Worm (Caenorhabditis elegans) whole organism, young adult: ENCODE measurements around the gene elc-2.

Experiments
- B0019.2 ChIP-seq: fragments of 200-800 bp; sonication (Bioruptor generic); conservative IDR thresholded peaks from 2 replicates; pipeline ENCODE4 v1.3.6; 2022; ENCODE audit warnings: missing genetic modification reagents, missing genetic modification characterization, missing compliant biosample characterization
- F10E7.11 ChIP-seq: sonication (generic microtip); optimal IDR thresholded peaks from 2 replicates; lab custom pipeline; 2017; ENCODE audit warnings: mild to moderate bottlenecking, missing genetic modification characterization, moderate library complexity, missing compliant biosample characterization
- F33H1.4 ChIP-seq: fragments of 200-800 bp; sonication (Bioruptor generic); IDR thresholded peaks from 2 replicates; pipeline ENCODE4 v1.3.6; 2022; ENCODE audit warnings: missing genetic modification reagents, missing genetic modification characterization, missing compliant biosample characterization
- F37B4.10 ChIP-seq: fragments of 200-800 bp; sonication (Bioruptor generic); IDR thresholded peaks from 2 replicates; pipeline ENCODE4 v1.3.6; 2022; ENCODE audit warnings: missing genetic modification characterization, missing compliant biosample characterization
- F52B5.7 ChIP-seq: sonication (generic microtip); optimal IDR thresholded peaks from 2 replicates; lab custom pipeline; 2016; ENCODE audit warnings: mild to moderate bottlenecking, missing genetic modification characterization, missing compliant biosample characterization
- K12H6.12 ChIP-seq: fragments of 200-800 bp; sonication (Bioruptor generic); optimal IDR thresholded peaks from 2 replicates; lab custom pipeline; 2018; ENCODE audit warnings: mild to moderate bottlenecking, missing genetic modification characterization, missing compliant biosample characterization
- T26A5.8 ChIP-seq: sonication (generic microtip); optimal IDR thresholded peaks from 2 replicates; lab custom pipeline; 2016; ENCODE audit warnings: missing genetic modification characterization, missing compliant biosample characterization
- Y56A3A.18 ChIP-seq: fragments of 200-800 bp; sonication (Bioruptor generic); IDR thresholded peaks from 2 replicates; pipeline ENCODE4 v1.3.6; 2022; ENCODE audit warnings: missing genetic modification reagents, missing genetic modification characterization, missing compliant biosample characterization
- Y95B8A.8 ChIP-seq: fragments of 200-800 bp; sonication (Bioruptor generic); IDR thresholded peaks from 2 replicates; pipeline ENCODE4 v1.3.6; 2022; ENCODE audit warnings: missing genetic modification reagents, missing genetic modification characterization, missing compliant biosample characterization
- ama-1 ChIP-seq, 3 experiments: fragments of 150-350 bp in 1 of 3; sonication (generic microtip) in 2 of 3; optimal IDR thresholded peaks; 2 replicates each; lab custom pipeline; 2014 to 2018; ENCODE audit warnings: missing biosample characterization in 2 of 3, missing genetic modification characterization in 2 of 3, missing genetic modification reagents in 2 of 3
- aptf-2 ChIP-seq: fragments of 200-800 bp; sonication (Bioruptor generic); conservative IDR thresholded peaks from 2 replicates; pipeline ENCODE4 v1.3.6; 2022; ENCODE audit warnings: missing genetic modification reagents, missing genetic modification characterization, missing compliant biosample characterization
- attf-3 ChIP-seq: fragments of 200-800 bp; sonication (Bioruptor generic); conservative IDR thresholded peaks from 2 replicates; pipeline ENCODE4 v1.3.6; 2022; ENCODE audit warnings: missing genetic modification reagents, missing genetic modification characterization, missing compliant biosample characterization
- ceh-100 ChIP-seq: fragments of 200-800 bp; sonication (Bioruptor generic); IDR thresholded peaks from 2 replicates; pipeline ENCODE4 v1.3.6; 2022; ENCODE audit warnings: missing genetic modification reagents, missing genetic modification characterization, missing compliant biosample characterization
- dpff-1 ChIP-seq: sonication (generic microtip); optimal IDR thresholded peaks from 2 replicates; lab custom pipeline; 2017; ENCODE audit warnings: mild to moderate bottlenecking, missing genetic modification characterization, missing compliant biosample characterization
- egl-44 ChIP-seq: fragments of 200-800 bp; sonication (Bioruptor generic); IDR thresholded peaks from 2 replicates; pipeline ENCODE4 v1.3.6; 2022; ENCODE audit warnings: missing genetic modification reagents, missing genetic modification characterization, missing compliant biosample characterization
- egrh-3 ChIP-seq: fragments of 200-800 bp; sonication (Bioruptor generic); IDR thresholded peaks from 2 replicates; pipeline ENCODE4 v1.3.6; 2022; ENCODE audit warnings: missing genetic modification reagents, missing genetic modification characterization, missing compliant biosample characterization
- him-1 ChIP-seq: sonication (generic microtip); optimal IDR thresholded peaks from 2 replicates; lab custom pipeline; 2016; ENCODE audit warnings: missing genotype, missing genetic modification reagents, missing genetic modification characterization, missing compliant biosample characterization
- hmg-1.2 ChIP-seq: fragments of 200-800 bp; sonication (Bioruptor generic); IDR thresholded peaks from 2 replicates; pipeline ENCODE4 v1.3.6; 2022; ENCODE audit warnings: missing genetic modification reagents, missing genetic modification characterization, missing compliant biosample characterization
- hmg-20 ChIP-seq: fragments of 200-800 bp; sonication (Bioruptor generic); IDR thresholded peaks from 2 replicates; pipeline ENCODE4 v1.3.6; 2022; ENCODE audit warnings: missing genetic modification reagents, missing genetic modification characterization, missing compliant biosample characterization
- let-526 ChIP-seq: fragments of 200-800 bp; sonication (Bioruptor generic); IDR thresholded peaks from 2 replicates; pipeline ENCODE4 v1.3.6; 2022; ENCODE audit warnings: missing genetic modification reagents, missing genetic modification characterization, missing compliant biosample characterization
- lin-35 ChIP-seq, 3 experiments: fragments of 150-350 bp in 2 of 3; sonication (generic microtip) in 1 of 3; optimal IDR thresholded peaks; 2 replicates each; lab custom pipeline; 2014 to 2018; ENCODE audit warnings: missing biosample characterization in 3 of 3, missing genetic modification characterization in 3 of 3, missing genetic modification reagents in 3 of 3
- lir-1 ChIP-seq: fragments of 200-800 bp; sonication (Bioruptor generic); conservative IDR thresholded peaks from 2 replicates; pipeline ENCODE4 v1.3.6; 2022; ENCODE audit warnings: missing genetic modification reagents, missing genetic modification characterization, missing compliant biosample characterization
- lsy-27 ChIP-seq: sonication (generic microtip); optimal IDR thresholded peaks from 2 replicates; lab custom pipeline; 2017; ENCODE audit warnings: missing genetic modification characterization, mild to moderate bottlenecking, missing compliant biosample characterization, antibody characterized with exemption, missing genotype, borderline replicate concordance; ENCODE audit not compliant: insufficient read depth
- madf-3 ChIP-seq: fragments of 200-800 bp; sonication (Bioruptor generic); IDR thresholded peaks from 2 replicates; pipeline ENCODE4 v1.3.6; 2022; ENCODE audit warnings: missing genetic modification reagents, missing genetic modification characterization, missing compliant biosample characterization
- madf-6 ChIP-seq: fragments of 200-800 bp; sonication (Bioruptor generic); IDR thresholded peaks from 2 replicates; pipeline ENCODE4 v1.3.6; 2022; ENCODE audit warnings: missing genetic modification reagents, missing genetic modification characterization, missing compliant biosample characterization
- mes-4 ChIP-seq: sonication (generic microtip); optimal IDR thresholded peaks from 2 replicates; lab custom pipeline; 2016; ENCODE audit warnings: missing genotype, missing genetic modification characterization, missing compliant biosample characterization
- mxl-1 ChIP-seq: sonication (generic microtip); optimal IDR thresholded peaks from 2 replicates; lab custom pipeline; 2016; ENCODE audit warnings: missing genetic modification characterization, missing compliant biosample characterization
- nhr-27 ChIP-seq: fragments of 200-800 bp; sonication (Bioruptor generic); optimal IDR thresholded peaks from 2 replicates; lab custom pipeline; 2018; ENCODE audit warnings: mild to moderate bottlenecking, missing genetic modification characterization, moderate library complexity, missing compliant biosample characterization
- nhr-80 ChIP-seq: sonication (generic microtip); optimal IDR thresholded peaks from 2 replicates; lab custom pipeline; 2016; ENCODE audit warnings: missing genetic modification characterization, missing compliant biosample characterization
- nhr-90 ChIP-seq: sonication (generic microtip); optimal IDR thresholded peaks from 2 replicates; lab custom pipeline; 2016; ENCODE audit warnings: missing genotype, mild to moderate bottlenecking, missing genetic modification characterization, missing compliant biosample characterization
- repo-1 ChIP-seq: sonication (generic microtip); optimal IDR thresholded peaks from 2 replicates; lab custom pipeline; 2017; ENCODE audit warnings: mild to moderate bottlenecking, missing genetic modification characterization, missing compliant biosample characterization
- sea-2 ChIP-seq: fragments of 200-800 bp; sonication (Bioruptor generic); IDR thresholded peaks from 2 replicates; pipeline ENCODE4 v1.3.6; 2022; ENCODE audit warnings: missing genetic modification characterization, missing compliant biosample characterization
- snpc-4 ChIP-seq, 5 experiments: fragments of 150-350 bp in 1 of 5; sonication (generic microtip) in 4 of 5; optimal IDR thresholded peaks; 2 replicates each; lab custom pipeline; 2014 to 2018; ENCODE audit warnings: missing genetic modification characterization in 5 of 5, missing biosample characterization in 3 of 5, antibody characterized with exemption in 2 of 5, mild to moderate bottlenecking in 2 of 5, missing compliant biosample characterization in 2 of 5, missing genotype in 2 of 5, moderate library complexity in 2 of 5, missing genetic modification reagents in 1 of 5
- ztf-28 ChIP-seq: fragments of 200-800 bp; sonication (Bioruptor generic); IDR thresholded peaks from 2 replicates; pipeline ENCODE4 v1.3.6; 2022; ENCODE audit warnings: missing genetic modification reagents, missing genetic modification characterization, missing compliant biosample characterization

elc-2 gene

DNA sequence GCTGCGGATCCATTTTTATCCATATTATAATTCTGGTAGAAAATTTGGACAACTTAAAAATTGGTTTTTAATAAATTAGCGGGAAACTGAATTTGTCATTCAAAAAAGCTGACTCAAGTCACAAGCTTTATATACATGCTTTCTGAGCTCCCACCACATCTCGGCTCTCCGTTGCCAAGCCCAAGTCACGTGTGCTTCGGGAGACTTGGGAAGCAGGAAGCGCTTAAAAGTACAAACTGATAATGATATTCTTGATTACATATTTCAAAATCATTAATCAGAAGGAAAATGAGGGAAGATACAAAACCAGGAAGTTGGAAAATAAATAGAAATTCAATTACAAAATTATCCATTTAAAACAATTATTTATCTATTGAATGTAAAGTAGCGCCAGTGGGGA lies at the start of gene elc-2:
Gene elc-2 (minus strand): TSS at position 101 of the 400 bp plus-strand sequence.
- TF ChIP-seq lsy-27 (tag; lab: Kevin White, UChicago) (no peak), nhr-27 (tag; lab: Kevin White, UChicago) (no peak), F37B4.10 (GFP tag; lab: Robert Waterston, UW) (no peak), aptf-2 (GFP tag; lab: Robert Waterston, UW) (no peak), repo-1 (tag; lab: Kevin White, UChicago) (no peak), ceh-100 (GFP tag; lab: Robert Waterston, UW) (no peak), F33H1.4 (GFP tag; lab: Robert Waterston, UW) (no peak), him-1 (tag; lab: Kevin White, UChicago) (no peak), lir-1 (GFP tag; lab: Robert Waterston, UW) (no peak), T26A5.8 (tag; lab: Kevin White, UChicago) (no peak), nhr-80 (no peak), mxl-1 (tag; lab: Kevin White, UChicago) (no peak), sea-2 (GFP tag; lab: Robert Waterston, UW) (no peak), egrh-3 (no peak)

DNA sequence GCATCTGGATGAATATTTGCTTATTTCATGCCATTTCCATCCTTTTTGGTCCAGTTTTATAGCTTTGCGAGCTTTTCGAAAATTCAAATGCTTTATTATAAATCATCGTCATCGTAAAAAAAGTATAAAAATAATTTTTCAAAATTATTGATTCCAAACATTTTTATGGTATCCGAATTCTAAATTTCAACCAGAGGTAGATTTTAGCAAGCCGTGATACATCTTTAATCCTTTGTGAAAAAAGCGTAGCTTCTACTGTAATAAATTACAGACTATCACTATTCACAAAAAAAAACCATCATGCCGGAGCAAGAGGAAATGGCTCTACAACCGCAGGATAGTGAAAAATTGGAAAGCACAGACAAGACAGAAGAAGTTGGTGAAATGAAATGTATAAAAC lies 48.3 kb upstream of the elc-2 start, which contains the start of gene C14E2.1:
Gene C14E2.1 (plus strand): TSS at position 301 of the 400 bp plus-strand sequence.
- TF ChIP-seq Y56A3A.18 (GFP tag; lab: Robert Waterston, UW) (no peak), let-526 (GFP tag; lab: Robert Waterston, UW) (no peak), madf-3 (GFP tag; lab: Robert Waterston, UW) (no peak), lir-1 (GFP tag; lab: Robert Waterston, UW) (no peak), F10E7.11 (tag; lab: Kevin White, UChicago) (no peak), K12H6.12 (no peak), hmg-1.2 (no peak), mes-4 (tag; lab: Kevin White, UChicago) (no peak), B0019.2 (GFP tag; lab: Robert Waterston, UW) (no peak)
- TF ChIP-seq, all 124 proteins: peak for 0

DNA sequence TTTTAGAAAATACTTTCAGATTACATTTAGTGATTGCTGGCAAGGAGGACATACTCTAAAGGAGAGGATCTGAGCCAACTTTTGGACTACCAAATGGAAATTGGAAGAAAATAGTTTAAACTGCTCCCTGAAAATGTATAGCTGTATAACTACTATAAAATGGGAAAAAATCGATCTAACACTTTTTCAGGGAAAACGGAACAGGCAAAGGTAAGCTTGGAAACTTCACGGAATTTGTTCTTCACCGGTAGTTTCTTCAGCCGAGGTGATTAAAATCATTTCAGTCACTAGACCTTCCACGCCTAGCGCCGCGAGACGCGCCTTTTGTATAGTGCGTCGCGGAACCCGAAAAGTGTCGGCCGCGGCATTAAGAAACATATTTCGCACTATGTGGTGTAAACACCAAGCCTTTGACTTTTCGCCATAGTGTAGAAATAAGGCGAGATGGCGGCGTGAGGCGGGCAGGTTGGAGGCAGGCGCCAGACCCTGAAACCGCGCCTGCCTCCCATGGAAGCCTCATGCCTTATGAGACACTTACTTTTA lies 47.5 kb upstream of the elc-2 start, which contains the start of gene C14E2.5:
Gene C14E2.5 (minus strand): TSS at position 51 of the 543 bp plus-strand sequence.
- TF ChIP-seq snpc-4 (GFP tag; optimal IDR thresholded peaks at IDR 0.05; lab: Kevin White, UChicago) (no peak), snpc-4 (tag; optimal IDR thresholded peaks at IDR 0.05; lab: Kevin White, UChicago) (peak in 2 of 4 experiments; percentile 56 to 84), attf-3 (no peak)

DNA sequence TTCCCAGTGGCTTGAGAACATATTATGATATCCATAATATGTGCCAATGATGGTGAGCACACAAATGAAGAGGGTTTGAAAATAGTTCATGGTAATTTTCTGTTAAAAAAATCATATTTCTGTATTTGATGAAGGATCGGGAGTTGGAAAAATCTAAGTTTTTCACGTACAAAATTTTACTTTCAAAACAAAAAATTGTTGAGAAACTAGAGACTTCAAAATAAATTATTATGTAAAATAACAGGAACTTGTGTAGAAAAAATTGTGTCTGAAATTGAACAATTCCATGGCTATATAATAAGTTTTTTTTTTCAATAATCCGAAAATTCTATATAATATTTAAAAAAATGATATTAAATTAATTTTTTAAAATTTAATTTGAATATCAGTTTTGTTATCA lies 43.3 kb upstream of the elc-2 start, which contains the start of gene C14E2.4:
Gene C14E2.4 (minus strand): TSS at position 101 of the 400 bp plus-strand sequence.
- TF ChIP-seq F52B5.7 (tag; lab: Kevin White, UChicago): no peak
- TF ChIP-seq nhr-90 (tag; lab: Kevin White, UChicago): no peak
- no peak for TF ChIP-seq hmg-20 (GFP tag; lab: Robert Waterston, UW)
- no peak for TF ChIP-seq nhr-27 (tag; lab: Kevin White, UChicago)
- TF ChIP-seq Y95B8A.8 (GFP tag; lab: Robert Waterston, UW): no peak
- TF ChIP-seq ztf-28: no peak
- TF ChIP-seq ama-1 (optimal IDR thresholded peaks at IDR 0.05; lab: Kevin White, UChicago): no peak
- no peak for TF ChIP-seq ama-1 (GFP tag; optimal IDR thresholded peaks at IDR 0.05; lab: Kevin White, UChicago)
- TF ChIP-seq sea-2 (GFP tag; lab: Robert Waterston, UW): no peak
- TF ChIP-seq lin-35 (GFP tag; optimal IDR thresholded peaks at IDR 0.05; lab: Kevin White, UChicago): no peak
- no peak for TF ChIP-seq egrh-3
- no peak for TF ChIP-seq egl-44 (GFP tag; lab: Robert Waterston, UW)
- no peak for TF ChIP-seq madf-6 (GFP tag; lab: Robert Waterston, UW)
- TF ChIP-seq dpff-1 (tag; lab: Kevin White, UChicago): no peak
